Worm (Caenorhabditis elegans): ENCODE data around the gene lec-4.

- no peak for TF ChIP-seq him-1 (tag; optimal IDR thresholded peaks at IDR 0.05)
- TF ChIP-seq W03F9.2 (tag; optimal IDR thresholded peaks at IDR 0.05): no peak
Observed at ce11 chrIII:3764043-3764442, 9.1 kb downstream of the lec-4 start.

Data from whole organism, L4/young adult.